Fruit fly (Drosophila melanogaster) whole organism, prepupa: ENCODE measurements around the gene Mst84Db.

Experiments
- CG10669 ChIP-seq: fragments of 200-800 bp; sonication (Bioruptor generic); optimal IDR thresholded peaks from 3 replicates; lab custom pipeline; 2018; ENCODE audit warnings: missing biosample characterization, mild to moderate bottlenecking, missing genetic modification characterization, moderate library complexity
- CG11762 ChIP-seq: fragments of 200-800 bp; sonication (Bioruptor generic); optimal IDR thresholded peaks from 3 replicates; lab custom pipeline; 2016; ENCODE audit warnings: missing biosample characterization, missing genetic modification characterization; ENCODE audit not compliant: insufficient read depth
- CG11902 ChIP-seq: fragments of 200-800 bp; sonication (Bioruptor generic); optimal IDR thresholded peaks from 3 replicates; lab custom pipeline; 2016; ENCODE audit warnings: missing biosample characterization, missing genetic modification characterization
- CG15336 ChIP-seq: fragments of 200-800 bp; sonication (Bioruptor generic); IDR thresholded peaks from 2 replicates; pipeline ENCODE4 v1.3.6; 2022; ENCODE audit warnings: missing biosample characterization, missing genetic modification characterization
- CG1621 ChIP-seq: fragments of 200-800 bp; sonication (Bioruptor generic); optimal IDR thresholded peaks from 3 replicates; lab custom pipeline; 2018; ENCODE audit warnings: missing biosample characterization, mild to moderate bottlenecking, missing genetic modification characterization
- CG16779 ChIP-seq: fragments of 200-800 bp; sonication (Bioruptor generic); optimal IDR thresholded peaks from 3 replicates; lab custom pipeline; 2017; ENCODE audit warnings: missing biosample characterization, mild to moderate bottlenecking, missing genetic modification characterization
- CG34406 ChIP-seq: fragments of 200-800 bp; sonication (Bioruptor generic); optimal IDR thresholded peaks from 3 replicates; lab custom pipeline; 2016; ENCODE audit warnings: missing biosample characterization, missing genetic modification characterization
- CG4318 ChIP-seq: fragments of 200-800 bp; sonication (Bioruptor generic); optimal IDR thresholded peaks from 3 replicates; lab custom pipeline; 2017; ENCODE audit warnings: missing biosample characterization, mild to moderate bottlenecking, missing genetic modification characterization
- CG6276 ChIP-seq: fragments of 200-800 bp; sonication (Bioruptor generic); optimal IDR thresholded peaks from 2 replicates; lab custom pipeline; 2017; ENCODE audit warnings: missing biosample characterization, mild to moderate bottlenecking, missing genetic modification characterization
- CG6792 ChIP-seq: fragments of 200-800 bp; sonication (Bioruptor generic); optimal IDR thresholded peaks from 3 replicates; lab custom pipeline; 2016; ENCODE audit warnings: missing biosample characterization, missing genetic modification characterization
- CG6854 ChIP-seq: fragments of 200-800 bp; sonication (Bioruptor generic); optimal IDR thresholded peaks from 2 replicates; lab custom pipeline; 2017; ENCODE audit warnings: missing biosample characterization, mild to moderate bottlenecking, missing genetic modification characterization
- CG7368 ChIP-seq: fragments of 200-800 bp; sonication (Bioruptor generic); optimal IDR thresholded peaks from 3 replicates; lab custom pipeline; 2016; ENCODE audit warnings: missing biosample characterization, missing genetic modification characterization
- CG8119 ChIP-seq: fragments of 200-800 bp; sonication (Bioruptor generic); IDR thresholded peaks from 3 replicates; pipeline ENCODE4 v1.3.6; 2022; ENCODE audit warnings: missing biosample characterization, missing genetic modification characterization
- CG8319 ChIP-seq: fragments of 200-800 bp; sonication (Bioruptor generic); optimal IDR thresholded peaks from 3 replicates; lab custom pipeline; 2016; ENCODE audit warnings: missing biosample characterization, missing genetic modification characterization
- CG8632 ChIP-seq: fragments of 200-800 bp; sonication (Bioruptor generic); optimal IDR thresholded peaks from 3 replicates; lab custom pipeline; 2016; ENCODE audit warnings: missing biosample characterization, missing genetic modification characterization
- CG9139 ChIP-seq: fragments of 200-800 bp; sonication (Bioruptor generic); optimal IDR thresholded peaks from 3 replicates; lab custom pipeline; 2017; ENCODE audit warnings: missing biosample characterization, mild to moderate bottlenecking, missing genetic modification characterization
- Eip78C ChIP-seq: fragments of 200-800 bp; sonication (Bioruptor generic); peaks from one replicate; lab custom pipeline; 2016; ENCODE audit warnings: missing biosample characterization, missing genetic modification characterization
- Ets21C ChIP-seq: fragments of 200-800 bp; sonication (Bioruptor generic); optimal IDR thresholded peaks from 3 replicates; lab custom pipeline; 2016; ENCODE audit warnings: missing biosample characterization, missing genetic modification characterization
- Ets96B ChIP-seq: fragments of 200-800 bp; optimal IDR thresholded peaks from 2 replicates; lab custom pipeline; 2019; ENCODE audit warnings: missing biosample characterization, mild to moderate bottlenecking, missing genetic modification characterization, moderate library complexity
- Hr38 ChIP-seq: sonication (Bioruptor generic); optimal IDR thresholded peaks from 2 replicates; lab custom pipeline; 2016; ENCODE audit warnings: missing biosample characterization, missing genetic modification characterization
- Hr39 ChIP-seq: fragments of 200-800 bp; sonication (Bioruptor generic); optimal IDR thresholded peaks from 2 replicates; lab custom pipeline; 2016; ENCODE audit warnings: missing biosample characterization, missing genetic modification characterization
- Hr4 ChIP-seq: fragments of 200-800 bp; sonication (Bioruptor generic); optimal IDR thresholded peaks from 3 replicates; lab custom pipeline; 2016; ENCODE audit warnings: missing biosample characterization, missing genetic modification characterization
- Lpt ChIP-seq: fragments of 200-800 bp; sonication (Bioruptor generic); optimal IDR thresholded peaks from 3 replicates; lab custom pipeline; 2016; ENCODE audit warnings: missing biosample characterization, missing genetic modification characterization
- Met ChIP-seq: fragments of 200-800 bp; sonication (Bioruptor generic); optimal IDR thresholded peaks from 3 replicates; lab custom pipeline; 2016; ENCODE audit warnings: missing biosample characterization, missing genetic modification characterization
- OdsH ChIP-seq: fragments of 200-800 bp; sonication (Bioruptor generic); optimal IDR thresholded peaks from 3 replicates; lab custom pipeline; 2016; ENCODE audit warnings: missing biosample characterization, missing genetic modification characterization
- Smox ChIP-seq: fragments of 200-800 bp; sonication (Bioruptor generic); optimal IDR thresholded peaks from 3 replicates; lab custom pipeline; 2016; ENCODE audit warnings: missing biosample characterization, missing genetic modification characterization
- Sox102F ChIP-seq: fragments of 200-800 bp; sonication (Bioruptor generic); optimal IDR thresholded peaks from 2 replicates; lab custom pipeline; 2016; ENCODE audit warnings: missing biosample characterization, mild to moderate bottlenecking, missing genetic modification characterization
- Sox14 ChIP-seq: fragments of 200-800 bp; sonication (Bioruptor generic); optimal IDR thresholded peaks from 3 replicates; lab custom pipeline; 2016; ENCODE audit warnings: missing biosample characterization, missing genetic modification characterization
- Sox15 ChIP-seq: fragments of 200-800 bp; sonication (Bioruptor generic); optimal IDR thresholded peaks from 3 replicates; lab custom pipeline; 2016; ENCODE audit warnings: missing biosample characterization, missing genetic modification characterization
- achi ChIP-seq: fragments of 200-800 bp; sonication (Bioruptor generic); optimal IDR thresholded peaks from 3 replicates; lab custom pipeline; 2016; ENCODE audit warnings: missing biosample characterization, missing genetic modification characterization
- acj6 ChIP-seq: fragments of 200-800 bp; sonication (Bioruptor generic); optimal IDR thresholded peaks from 3 replicates; lab custom pipeline; 2016; ENCODE audit warnings: missing biosample characterization, missing genetic modification characterization
- dac ChIP-seq: fragments of 200-800 bp; sonication (Bioruptor generic); optimal IDR thresholded peaks from 2 replicates; lab custom pipeline; 2017; ENCODE audit warnings: missing biosample characterization, mild to moderate bottlenecking, missing genetic modification characterization
- dsx ChIP-seq: fragments of 200-800 bp; optimal IDR thresholded peaks from 3 replicates; lab custom pipeline; 2019; ENCODE audit warnings: missing biosample characterization, mild to moderate bottlenecking, missing genetic modification characterization, moderate library complexity; ENCODE audit not compliant: poor library complexity, severe bottlenecking
- eg ChIP-seq: fragments of 200-800 bp; sonication (Bioruptor generic); IDR thresholded peaks from 3 replicates; pipeline ENCODE4 v1.3.6; 2022; ENCODE audit warnings: missing biosample characterization, missing genetic modification characterization
- esn ChIP-seq: fragments of 200-800 bp; sonication (Bioruptor generic); optimal IDR thresholded peaks from 2 replicates; lab custom pipeline; 2016; ENCODE audit warnings: missing biosample characterization, mild to moderate bottlenecking, missing genetic modification characterization, moderate library complexity
- fd85E ChIP-seq: fragments of 200-800 bp; sonication (Bioruptor generic); optimal IDR thresholded peaks from 3 replicates; lab custom pipeline; 2016; ENCODE audit warnings: missing biosample characterization, missing genetic modification characterization
- fkh ChIP-seq: fragments of 200-800 bp; sonication (Bioruptor generic); optimal IDR thresholded peaks from 3 replicates; lab custom pipeline; 2017; ENCODE audit warnings: missing biosample characterization, mild to moderate bottlenecking, missing genetic modification characterization, moderate library complexity
- lz ChIP-seq: fragments of 200-800 bp; sonication (Bioruptor generic); optimal IDR thresholded peaks from 3 replicates; lab custom pipeline; 2016; ENCODE audit warnings: missing biosample characterization, missing genetic modification characterization
- net ChIP-seq: fragments of 200-800 bp; sonication (Bioruptor generic); optimal IDR thresholded peaks from 3 replicates; lab custom pipeline; 2016; ENCODE audit warnings: missing biosample characterization, missing genetic modification characterization
- salr ChIP-seq, 2 experiments: fragments of 200-800 bp; sonication (Bioruptor generic); optimal IDR thresholded peaks; 3 replicates each; lab custom pipeline; 2016 to 2018; ENCODE audit warnings: missing biosample characterization in 2 of 2, missing genetic modification characterization in 2 of 2, mild to moderate bottlenecking in 1 of 2
- spab ChIP-seq: fragments of 200-800 bp; sonication (Bioruptor generic); optimal IDR thresholded peaks from 2 replicates; lab custom pipeline; 2017; ENCODE audit warnings: missing biosample characterization, mild to moderate bottlenecking, missing genetic modification characterization, missing genetic modification reagents
- svp ChIP-seq: fragments of 200-800 bp; sonication (Bioruptor generic); peaks from one replicate; lab custom pipeline; 2016; ENCODE audit warnings: missing biosample characterization, missing genetic modification characterization
- topi ChIP-seq: fragments of 200-800 bp; sonication (Bioruptor generic); optimal IDR thresholded peaks from 3 replicates; lab custom pipeline; 2016; ENCODE audit warnings: missing biosample characterization, missing genetic modification characterization

Gene Mst84Db

DNA sequence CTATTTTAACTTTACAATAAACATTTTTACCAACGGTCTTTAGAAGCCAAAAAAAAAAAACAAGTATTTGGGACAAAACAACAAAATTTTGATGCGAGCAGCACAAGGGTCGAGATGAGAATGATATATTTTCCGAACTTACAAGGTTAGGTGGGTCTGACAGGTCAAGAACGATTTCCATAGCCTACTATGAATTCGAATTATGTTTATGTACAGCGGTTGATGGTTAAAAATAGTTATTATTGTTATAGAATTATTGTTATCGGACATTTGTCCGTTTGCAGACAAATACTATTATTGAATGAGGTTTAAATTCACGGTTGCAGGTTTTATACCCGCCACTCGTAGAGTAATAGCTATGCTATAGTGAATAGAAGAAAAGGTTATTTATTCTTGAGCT, 854 bp downstream of the Mst84Db start, which contains the start of gene Mst84Dc:
Mst84Dc (minus strand) TSS at position 101 of the 400 bp plus-strand sequence.
- TF ChIP-seq dsx (GFP tag; lab: Kevin White, UChicago) (no peak), acj6 (GFP tag; lab: Kevin White, UChicago) (no peak), CG34406 (GFP tag; lab: Kevin White, UChicago) (no peak), Sox15 (GFP tag; lab: Kevin White, UChicago) (no peak)
- TF ChIP-seq, all 60 proteins: peak for 0

dm6 chr3R:7363673-7364072, 1.8 kb downstream of the Mst84Db start, which contains the start of gene Mst84Dd:
Gene Mst84Dd, minus strand, starts transcription at chr3R:7363773.
- TF ChIP-seq CG10669 (GFP tag; lab: Kevin White, UChicago) (no peak), CG16779 (no peak), CG8119 (GFP tag; lab: Robert Waterston, UW) (no peak), Met (GFP tag; lab: Kevin White, UChicago) (no peak), achi (GFP tag; lab: Kevin White, UChicago) (no peak), lz (no peak), spab (GFP tag; lab: Kevin White, UChicago) (no peak)

- TF ChIP-seq acj6 (GFP tag; lab: Kevin White, UChicago) (no peak), OdsH (GFP tag; lab: Kevin White, UChicago) (no peak), CG8632 (GFP tag; lab: Kevin White, UChicago) (no peak), Hr38 (GFP tag; lab: Kevin White, UChicago) (no peak), topi (no peak), esn (GFP tag; lab: Kevin White, UChicago) (no peak), Smox (no peak), CG8119 (GFP tag; lab: Robert Waterston, UW) (no peak), CG6276 (GFP tag; lab: Kevin White, UChicago) (no peak), CG4318 (GFP tag; lab: Kevin White, UChicago) (no peak), CG6792 (GFP tag; lab: Kevin White, UChicago) (no peak), CG34406 (GFP tag; lab: Kevin White, UChicago) (no peak), CG1621 (tag; lab: Kevin White, UChicago) (no peak), eg (GFP tag; lab: Robert Waterston, UW) (no peak), Sox102F (no peak), CG11762 (GFP tag; lab: Kevin White, UChicago) (no peak), salr (GFP tag; optimal IDR thresholded peaks at IDR 0.05; lab: Kevin White, UChicago) (no peak), Lpt (GFP tag; lab: Kevin White, UChicago) (no peak)
Measured at dm6 chr3R:7362023-7362422, 3.4 kb downstream of the Mst84Db start, which contains the start of gene CG17944. Gene CG17944, minus strand, starts transcription at chr3R:7362123.

dm6 chr3R:7349452-7349851, 16.0 kb downstream of the Mst84Db start, which contains the start of gene CG43290:
Gene CG43290, minus strand, starts transcription at chr3R:7349552.
- TF ChIP-seq Smox (no peak), CG34406 (GFP tag; lab: Kevin White, UChicago) (no peak), CG6276 (GFP tag; lab: Kevin White, UChicago) (no peak), Ets96B (tag; lab: Kevin White, UChicago) (no peak), CG9139 (GFP tag; lab: Kevin White, UChicago) (no peak), Hr39 (GFP tag; lab: Kevin White, UChicago) (no peak), eg (GFP tag; lab: Robert Waterston, UW) (no peak), fkh (GFP tag; lab: Kevin White, UChicago) (no peak), fd85E (GFP tag; lab: Kevin White, UChicago) (no peak), esn (GFP tag; lab: Kevin White, UChicago) (no peak), dac (no peak), acj6 (GFP tag; lab: Kevin White, UChicago) (no peak), CG7368 (no peak)

DNA sequence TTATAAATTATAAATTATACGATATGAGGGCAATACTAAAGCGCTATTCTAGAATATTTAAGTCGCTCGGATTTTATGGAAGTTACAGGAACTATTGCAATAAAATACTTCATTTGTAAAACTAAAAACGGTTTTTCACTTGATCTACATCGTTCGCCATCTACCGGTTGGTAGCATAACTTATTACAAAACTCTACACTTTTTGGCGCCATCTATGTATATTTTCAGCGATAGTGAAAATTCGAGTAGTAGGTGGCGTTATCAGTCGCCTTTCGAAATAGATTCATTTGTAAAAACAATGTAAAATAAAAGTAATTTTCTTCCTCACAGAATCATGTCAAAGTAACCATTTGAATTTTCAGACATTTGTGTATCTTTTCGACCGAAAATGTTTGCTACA, 19.0 kb downstream of the Mst84Db start, which contains the start of gene nxf4:
nxf4 (plus strand) TSS at position 286 of the 400 bp plus-strand sequence.
- peak; percentile 67 for TF ChIP-seq svp (GFP tag; lab: Kevin White, UChicago)
- TF ChIP-seq CG8319 (GFP tag; lab: Kevin White, UChicago), result no peak
- TF ChIP-seq Ets21C (GFP tag; lab: Kevin White, UChicago), result no peak
- no peak for TF ChIP-seq Sox102F
- peak; percentile 33 for TF ChIP-seq OdsH (GFP tag; lab: Kevin White, UChicago)
- TF ChIP-seq topi, result peak; percentile 32
- TF ChIP-seq CG6854, result no peak
- no peak for TF ChIP-seq Sox15 (GFP tag; lab: Kevin White, UChicago)
- no peak for TF ChIP-seq CG7368
- TF ChIP-seq net (GFP tag; lab: Kevin White, UChicago), result no peak
- TF ChIP-seq acj6 (GFP tag; lab: Kevin White, UChicago), result peak; percentile 30
- TF ChIP-seq Sox14 (GFP tag; lab: Kevin White, UChicago), result peak; percentile 8
- no peak for TF ChIP-seq CG16779
- TF ChIP-seq spab (GFP tag; lab: Kevin White, UChicago), result no peak
- TF ChIP-seq Eip78C (GFP tag; lab: Kevin White, UChicago), result peak; percentile 45
- no peak for TF ChIP-seq CG15336 (GFP tag; lab: Robert Waterston, UW)
- no peak for TF ChIP-seq Hr38 (GFP tag; lab: Kevin White, UChicago)
- peak; percentile 29 for TF ChIP-seq Hr4
- no peak for TF ChIP-seq CG11902 (GFP tag; lab: Kevin White, UChicago)
